Worm (Caenorhabditis elegans): Measurements from ENCODE around the gene ZK1010.2.

Gene ZK1010.2

DNA sequence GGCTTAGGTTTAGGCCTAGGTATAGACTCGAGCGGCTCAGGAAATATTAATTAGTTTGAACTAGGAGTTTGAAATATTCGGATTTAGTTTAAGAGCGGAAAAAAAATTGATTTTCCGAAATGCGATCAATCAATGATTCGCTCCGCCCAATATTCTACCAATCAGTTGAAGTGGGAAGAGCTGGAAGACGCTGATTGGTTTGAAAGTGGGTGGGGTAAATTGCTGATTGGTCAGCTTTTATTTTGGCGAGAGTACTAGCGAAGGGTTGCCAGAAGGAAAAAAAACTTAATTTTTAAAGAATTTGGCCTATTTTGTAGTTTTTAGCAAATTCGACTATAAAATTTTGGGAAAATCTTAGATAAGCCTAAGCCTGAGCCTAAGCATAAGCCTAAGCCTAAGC lies 33.6 kb downstream of the ZK1010.2 start:
- TF ChIP-seq unc-39 (tag; optimal IDR thresholded peaks at IDR 0.05) (no peak), nhr-48 (tag; optimal IDR thresholded peaks at IDR 0.05) (no peak), spr-3 (GFP tag; optimal IDR thresholded peaks at IDR 0.05) (no peak), skn-1 (tag; optimal IDR thresholded peaks at IDR 0.05) (no peak), Y5F2A.4 (GFP tag; optimal IDR thresholded peaks at IDR 0.05) (no peak), F10B5.3 (tag; optimal IDR thresholded peaks at IDR 0.05) (no peak)

- TF ChIP-seq ceh-28 (tag; optimal IDR thresholded peaks at IDR 0.05) = no peak
- peak; percentile 32 for TF ChIP-seq rbr-2 (tag; optimal IDR thresholded peaks at IDR 0.05)
- peak; percentile 39; the same call in 1 of the 2 replicates for TF ChIP-seq ceh-20 (GFP tag; IDR thresholded peaks at IDR 0.05)
- peak; percentile 49; the same call in 1 of the 2 replicates for TF ChIP-seq pha-4 (GFP tag; IDR thresholded peaks at IDR 0.05)
- no peak for TF ChIP-seq pha-4 (tag; optimal IDR thresholded peaks at IDR 0.05)
- TF ChIP-seq hmg-1.1 (GFP tag; IDR thresholded peaks at IDR 0.05) = no peak
- peak; percentile 39; the same call in 1 of the 2 replicates for TF ChIP-seq set-16 (GFP tag; IDR thresholded peaks at IDR 0.05)
- TF ChIP-seq lin-38 (GFP tag; IDR thresholded peaks at IDR 0.05) = peak; percentile 30; the same call in 1 of the 2 replicates
- peak; percentile 79 for TF ChIP-seq aha-1 (tag)
- TF ChIP-seq egl-43 (GFP tag; IDR thresholded peaks at IDR 0.05) = 0 out of 2 replicates have a peak, but pooled peaks have one; percentile 9
- peak; percentile 6 for TF ChIP-seq gei-8 (GFP tag; optimal IDR thresholded peaks at IDR 0.05)
- TF ChIP-seq arid-1 (GFP tag; conservative IDR thresholded peaks at IDR 0.05) = no peak
- TF ChIP-seq fkh-10 (GFP tag; optimal IDR thresholded peaks at IDR 0.05) = peak; percentile 42
- TF ChIP-seq hlh-11 (tag; optimal IDR thresholded peaks at IDR 0.05) = peak; percentile 3
- peak in 1 of 2 experiments; percentile 14 for TF ChIP-seq lsy-2 (tag; optimal IDR thresholded peaks at IDR 0.05)
- TF ChIP-seq mdt-29 (GFP tag; IDR thresholded peaks at IDR 0.05) = 0 out of 2 replicates have a peak, but pooled peaks have one; percentile 23
- no peak for TF ChIP-seq unc-62 (GFP tag; optimal IDR thresholded peaks at IDR 0.05 in 1 of 2)
- TF ChIP-seq unc-62 (tag; optimal IDR thresholded peaks at IDR 0.05) = no peak
- TF ChIP-seq dve-1 (tag; optimal IDR thresholded peaks at IDR 0.05; ENCODE audit: insufficient read depth) = peak; percentile 7
Measured at ce11 chrIII:12942307-12942706, 35.4 kb downstream of the ZK1010.2 start, which contains the start of gene unc-25. Gene unc-25 (plus strand): TSS chrIII:12942651.

DNA sequence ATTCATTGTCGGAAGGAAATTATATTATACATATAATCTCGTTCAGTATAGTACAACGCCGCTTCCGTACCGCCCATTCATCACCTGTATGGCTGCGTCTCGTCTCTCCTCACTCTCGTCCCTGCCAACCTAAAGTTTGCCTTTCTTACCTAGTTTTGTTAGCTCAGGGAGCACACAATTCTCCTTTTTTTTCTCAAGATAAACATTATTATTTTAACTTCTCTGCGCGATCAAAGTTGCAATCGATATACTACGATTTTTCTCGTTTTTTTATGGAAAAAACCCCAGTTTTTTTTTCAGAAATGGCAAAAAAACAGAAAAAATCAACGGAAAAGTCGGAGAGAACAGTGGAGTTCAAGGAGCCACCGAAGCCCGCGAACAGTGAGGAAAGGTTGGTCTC lies 43.2 kb downstream of the ZK1010.2 start, which contains the start of gene epg-3:
epg-3 (plus strand) TSS at position 301 of the 400 bp plus-strand sequence.
- TF ChIP-seq dpl-1 (GFP tag; optimal IDR thresholded peaks at IDR 0.05) (no peak), saeg-2 (GFP tag; IDR thresholded peaks at IDR 0.05) (no peak), lim-7 (GFP tag; IDR thresholded peaks at IDR 0.05) (no peak), unc-62 (GFP tag; optimal IDR thresholded peaks at IDR 0.05 in 1 of 2) (peak in 1 of 2 experiments; percentile 44), unc-62 (tag; optimal IDR thresholded peaks at IDR 0.05) (no peak), cey-2 (tag; optimal IDR thresholded peaks at IDR 0.05; ENCODE audit: borderline replicate concordance, insufficient read depth) (no peak), mdl-1 (tag; optimal IDR thresholded peaks at IDR 0.05) (no peak), daf-19 (GFP tag; conservative IDR thresholded peaks at IDR 0.05) (no peak), T20F7.1 (GFP tag; optimal IDR thresholded peaks at IDR 0.05) (no peak), mep-1 (tag; optimal IDR thresholded peaks at IDR 0.05) (no peak), aha-1 (tag) (peak; percentile 72), spr-3 (GFP tag; optimal IDR thresholded peaks at IDR 0.05) (no peak), daf-12 (tag; optimal IDR thresholded peaks at IDR 0.05) (no peak), F10B5.3 (tag; optimal IDR thresholded peaks at IDR 0.05) (no peak), nhr-6 (tag; optimal IDR thresholded peaks at IDR 0.05) (no peak), hlh-30 (tag; optimal IDR thresholded peaks at IDR 0.05; ENCODE audit: insufficient read depth) (no peak), nhr-28 (tag; optimal IDR thresholded peaks at IDR 0.05) (no peak), aly-2 (tag; optimal IDR thresholded peaks at IDR 0.05) (no peak)

Measured in whole organism, L4 larva.